Fruit fly (Drosophila melanogaster) whole organism, embryonic: ENCODE data around the gene CG15894.

ENCODE experiments used
- Aef1 ChIP-seq: fragments of 200-800 bp; sonication (Bioruptor generic); IDR thresholded peaks from 3 replicates; pipeline ENCODE4 v1.3.6; 2022; ENCODE audit warnings: missing biosample characterization, missing genetic modification characterization
- Asciz ChIP-seq: fragments of 200-800 bp; sonication (Bioruptor generic); optimal IDR thresholded peaks from 2 replicates; lab custom pipeline; 2017; ENCODE audit warnings: missing biosample characterization, mild to moderate bottlenecking, missing genetic modification characterization, missing genetic modification reagents
- Bgb ChIP-seq: fragments of 200-800 bp; sonication (Bioruptor generic); IDR thresholded peaks from 2 replicates; pipeline ENCODE4 v1.3.6; 2022; ENCODE audit warnings: missing biosample characterization, missing genetic modification characterization; ENCODE audit not compliant: partially characterized antibody
- Blimp-1 ChIP-seq: fragments of 200-800 bp; sonication (Bioruptor generic); optimal IDR thresholded peaks from 3 replicates; lab custom pipeline; 2018; ENCODE audit warnings: missing biosample characterization, missing genetic modification characterization, mild to moderate bottlenecking, moderate library complexity, missing genetic modification reagents
- CG10431 ChIP-seq: fragments of 200-800 bp; sonication (Bioruptor generic); optimal IDR thresholded peaks from 3 replicates; lab custom pipeline; 2018; ENCODE audit warnings: missing biosample characterization, mild to moderate bottlenecking, missing genetic modification characterization
- CG10543 ChIP-seq: fragments of 200-800 bp; sonication (Bioruptor generic); optimal IDR thresholded peaks from 3 replicates; lab custom pipeline; 2017; ENCODE audit warnings: missing biosample characterization, mild to moderate bottlenecking, missing genetic modification characterization, moderate library complexity
- CG11695 ChIP-seq: fragments of 200-800 bp; sonication (Bioruptor generic); IDR thresholded peaks from 3 replicates; pipeline ENCODE4 v1.3.6; 2022; ENCODE audit warnings: missing biosample characterization, missing genetic modification characterization
- CG11723 ChIP-seq: fragments of 200-800 bp; sonication (Bioruptor generic); optimal IDR thresholded peaks from 2 replicates; lab custom pipeline; 2017; ENCODE audit warnings: missing biosample characterization, mild to moderate bottlenecking, missing genetic modification characterization
- CG12744 ChIP-seq: fragments of 200-800 bp; sonication (Bioruptor generic); optimal IDR thresholded peaks from 2 replicates; lab custom pipeline; 2016; ENCODE audit warnings: missing biosample characterization, missing genetic modification characterization
- CG14860 ChIP-seq: fragments of 200-800 bp; sonication (Bioruptor generic); IDR thresholded peaks from 3 replicates; pipeline ENCODE4 v1.3.6; 2022; ENCODE audit warnings: missing biosample characterization, missing genetic modification characterization; ENCODE audit not compliant: partially characterized antibody
- CG17186 ChIP-seq: fragments of 200-800 bp; sonication (Bioruptor generic); optimal IDR thresholded peaks from 3 replicates; lab custom pipeline; 2017; ENCODE audit warnings: missing biosample characterization, missing genetic modification reagents, missing genetic modification characterization
- CG18476 ChIP-seq: fragments of 200-800 bp; sonication (Bioruptor generic); optimal IDR thresholded peaks from 2 replicates; lab custom pipeline; 2016; ENCODE audit warnings: missing biosample characterization, mild to moderate bottlenecking, missing genetic modification characterization
- CG31365 ChIP-seq: fragments of 200-800 bp; sonication (Bioruptor generic); optimal IDR thresholded peaks from 2 replicates; lab custom pipeline; 2018; ENCODE audit warnings: missing biosample characterization, mild to moderate bottlenecking, missing genetic modification characterization
- CG42726 ChIP-seq: fragments of 200-800 bp; sonication (Bioruptor generic); IDR thresholded peaks from 2 replicates; pipeline ENCODE4 v1.3.6; 2022; ENCODE audit warnings: missing biosample characterization, missing genetic modification characterization; ENCODE audit not compliant: partially characterized antibody
- CG5953 ChIP-seq: fragments of 200-800 bp; sonication (Bioruptor generic); IDR thresholded peaks from 2 replicates; pipeline ENCODE4 v1.3.6; 2022; ENCODE audit warnings: missing biosample characterization, missing genetic modification characterization
- CG6254 ChIP-seq: fragments of 200-800 bp; sonication (Bioruptor generic); optimal IDR thresholded peaks from 3 replicates; lab custom pipeline; 2017; ENCODE audit warnings: mild to moderate bottlenecking, missing biosample characterization, missing genetic modification reagents, missing genetic modification characterization
- CG6654 ChIP-seq: fragments of 200-800 bp; sonication (Bioruptor generic); optimal IDR thresholded peaks from 2 replicates; lab custom pipeline; 2017; ENCODE audit warnings: missing biosample characterization, mild to moderate bottlenecking, missing genetic modification characterization
- CG7357 ChIP-seq: fragments of 200-800 bp; sonication (Bioruptor generic); IDR thresholded peaks from 3 replicates; pipeline ENCODE4 v1.3.6; 2022; ENCODE audit warnings: missing biosample characterization, missing genetic modification characterization
- CG7963 ChIP-seq: fragments of 200-800 bp; sonication (Bioruptor generic); IDR thresholded peaks from 3 replicates; pipeline ENCODE4 v1.3.6; 2022; ENCODE audit warnings: missing biosample characterization, missing genetic modification characterization; ENCODE audit not compliant: partially characterized antibody
- CG8290 ChIP-seq, 3 experiments: fragments of 200-800 bp; sonication (Bioruptor generic); optimal IDR thresholded peaks; 2 replicates each; lab custom pipeline; 2016 to 2019; ENCODE audit warnings: missing biosample characterization in 3 of 3, missing genetic modification characterization in 3 of 3, mild to moderate bottlenecking in 2 of 3, moderate library complexity in 1 of 3
- CG8924 ChIP-seq: fragments of 200-800 bp; optimal IDR thresholded peaks from 3 replicates; lab custom pipeline; 2019; ENCODE audit warnings: missing biosample characterization, mild to moderate bottlenecking, missing genetic modification characterization, moderate library complexity
- CG9817 ChIP-seq: fragments of 200-800 bp; sonication (Bioruptor generic); optimal IDR thresholded peaks from 2 replicates; lab custom pipeline; 2018; ENCODE audit warnings: missing biosample characterization, mild to moderate bottlenecking, missing genetic modification characterization, moderate library complexity
- CTCF ChIP-seq: fragments of 200-800 bp; sonication (Bioruptor generic); optimal IDR thresholded peaks from 2 replicates; lab custom pipeline; 2017; ENCODE audit warnings: missing biosample characterization, mild to moderate bottlenecking, missing genetic modification characterization, moderate library complexity
- Dbx ChIP-seq: fragments of 200-800 bp; sonication (Bioruptor generic); IDR thresholded peaks from 3 replicates; pipeline ENCODE4 v1.3.6; 2022; ENCODE audit warnings: missing biosample characterization, missing genetic modification characterization
- Dip2 ChIP-seq: fragments of 200-800 bp; sonication (Bioruptor generic); IDR thresholded peaks from 2 replicates; pipeline ENCODE4 v1.3.6; 2022; ENCODE audit warnings: missing biosample characterization, missing genetic modification characterization
- Ets65A ChIP-seq: fragments of 200-800 bp; sonication (Bioruptor generic); peaks from one replicate; lab custom pipeline; 2016; ENCODE audit warnings: missing biosample characterization, missing genetic modification characterization
- Ets97D ChIP-seq: fragments of 200-800 bp; sonication (Bioruptor generic); optimal IDR thresholded peaks from 3 replicates; lab custom pipeline; 2016; ENCODE audit warnings: missing biosample characterization, missing genetic modification characterization
- Mrtf ChIP-seq: fragments of 200-800 bp; sonication (Bioruptor generic); IDR thresholded peaks from 3 replicates; pipeline ENCODE4 v1.3.6; 2022; ENCODE audit warnings: missing biosample characterization, missing genetic modification characterization
- Neu2 ChIP-seq: fragments of 200-800 bp; sonication (Bioruptor generic); optimal IDR thresholded peaks from 3 replicates; lab custom pipeline; 2016; ENCODE audit warnings: missing biosample characterization, missing genetic modification characterization, borderline replicate concordance
- Sry-β ChIP-seq: fragments of 200-800 bp; sonication (Bioruptor generic); optimal IDR thresholded peaks from 2 replicates; lab custom pipeline; 2018; ENCODE audit warnings: missing biosample characterization, mild to moderate bottlenecking, missing genetic modification characterization, moderate library complexity
- Taf1 ChIP-seq: fragments of 200-800 bp; sonication (Bioruptor generic); IDR thresholded peaks from 2 replicates; pipeline ENCODE4 v1.3.6; 2022; ENCODE audit warnings: missing biosample characterization, missing genetic modification characterization
- ab ChIP-seq: fragments of 200-800 bp; sonication (Bioruptor generic); optimal IDR thresholded peaks from 2 replicates; lab custom pipeline; 2016; ENCODE audit warnings: missing biosample characterization, missing genetic modification characterization
- bcd ChIP-seq: fragments of 200-800 bp; sonication (Bioruptor generic); optimal IDR thresholded peaks from 2 replicates; lab custom pipeline; 2017; ENCODE audit warnings: missing biosample characterization, mild to moderate bottlenecking, missing genetic modification characterization
- btn ChIP-seq: fragments of 200-800 bp; sonication (Bioruptor generic); optimal IDR thresholded peaks from 2 replicates; lab custom pipeline; 2016; ENCODE audit warnings: missing biosample characterization, missing genetic modification characterization
- ci ChIP-seq: fragments of 200-800 bp; sonication (Bioruptor generic); IDR thresholded peaks from 3 replicates; pipeline ENCODE4 v1.3.6; 2022; ENCODE audit warnings: missing biosample characterization, missing genetic modification characterization
- corto ChIP-seq: fragments of 200-800 bp; sonication (Bioruptor generic); optimal IDR thresholded peaks from 2 replicates; lab custom pipeline; 2016; ENCODE audit warnings: missing biosample characterization, mild to moderate bottlenecking, missing genetic modification characterization, moderate library complexity
- disco-r ChIP-seq: fragments of 200-800 bp; sonication (Bioruptor generic); optimal IDR thresholded peaks from 2 replicates; lab custom pipeline; 2016; ENCODE audit warnings: missing biosample characterization, missing genetic modification characterization
- fd3F ChIP-seq: fragments of 200-800 bp; sonication (Bioruptor generic); optimal IDR thresholded peaks from 2 replicates; lab custom pipeline; 2018; ENCODE audit warnings: missing biosample characterization, mild to moderate bottlenecking, missing genetic modification characterization, moderate library complexity
- fd96Cb ChIP-seq: fragments of 200-800 bp; sonication (Bioruptor generic); optimal IDR thresholded peaks from 2 replicates; lab custom pipeline; 2018; ENCODE audit warnings: missing biosample characterization, mild to moderate bottlenecking, missing genetic modification characterization, moderate library complexity
- gcm ChIP-seq: fragments of 200-800 bp; sonication (Bioruptor generic); optimal IDR thresholded peaks from 2 replicates; lab custom pipeline; 2019; ENCODE audit warnings: missing biosample characterization, mild to moderate bottlenecking, missing genetic modification characterization, moderate library complexity
- gem ChIP-seq: fragments of 200-800 bp; sonication (Bioruptor generic); optimal IDR thresholded peaks from 2 replicates; lab custom pipeline; 2019; ENCODE audit warnings: missing biosample characterization, mild to moderate bottlenecking, missing genetic modification characterization, moderate library complexity
- her ChIP-seq: fragments of 200-800 bp; sonication (Bioruptor generic); optimal IDR thresholded peaks from 2 replicates; lab custom pipeline; 2016; ENCODE audit warnings: missing biosample characterization, missing genetic modification characterization
- ind ChIP-seq: fragments of 200-800 bp; sonication (Bioruptor generic); optimal IDR thresholded peaks from 3 replicates; lab custom pipeline; 2016; ENCODE audit warnings: missing biosample characterization, missing genetic modification characterization
- luna ChIP-seq: fragments of 200-800 bp; sonication (Bioruptor generic); optimal IDR thresholded peaks from 2 replicates; lab custom pipeline; 2016; ENCODE audit warnings: missing biosample characterization, missing genetic modification characterization
- oc ChIP-seq: fragments of 200-800 bp; sonication (Bioruptor generic); optimal IDR thresholded peaks from 2 replicates; lab custom pipeline; 2018; ENCODE audit warnings: missing biosample characterization, mild to moderate bottlenecking, missing genetic modification characterization, moderate library complexity
- otp ChIP-seq: fragments of 200-800 bp; sonication (Bioruptor generic); IDR thresholded peaks from 3 replicates; pipeline ENCODE4, ENCODE4 v1.3.6; 2022; ENCODE audit warnings: missing biosample characterization, missing genetic modification characterization
- pum ChIP-seq: fragments of 200-800 bp; sonication (Bioruptor generic); optimal IDR thresholded peaks from 2 replicates; lab custom pipeline; 2016; ENCODE audit warnings: missing biosample characterization, missing genetic modification characterization
- tna ChIP-seq: fragments of 200-800 bp; sonication (Bioruptor generic); IDR thresholded peaks from 2 replicates; pipeline ENCODE4 v1.3.6; 2022; ENCODE audit warnings: missing biosample characterization, missing genetic modification characterization; ENCODE audit not compliant: partially characterized antibody
- wdn ChIP-seq: fragments of 200-800 bp; sonication (Bioruptor generic); IDR thresholded peaks from 2 replicates; pipeline ENCODE4 v1.3.6; 2022; ENCODE audit warnings: missing biosample characterization, missing genetic modification characterization
- wek ChIP-seq: fragments of 200-800 bp; sonication (Bioruptor generic); optimal IDR thresholded peaks from 3 replicates; lab custom pipeline; 2018; ENCODE audit warnings: missing biosample characterization, mild to moderate bottlenecking, missing genetic modification characterization, moderate library complexity

The CG15894 gene

DNA sequence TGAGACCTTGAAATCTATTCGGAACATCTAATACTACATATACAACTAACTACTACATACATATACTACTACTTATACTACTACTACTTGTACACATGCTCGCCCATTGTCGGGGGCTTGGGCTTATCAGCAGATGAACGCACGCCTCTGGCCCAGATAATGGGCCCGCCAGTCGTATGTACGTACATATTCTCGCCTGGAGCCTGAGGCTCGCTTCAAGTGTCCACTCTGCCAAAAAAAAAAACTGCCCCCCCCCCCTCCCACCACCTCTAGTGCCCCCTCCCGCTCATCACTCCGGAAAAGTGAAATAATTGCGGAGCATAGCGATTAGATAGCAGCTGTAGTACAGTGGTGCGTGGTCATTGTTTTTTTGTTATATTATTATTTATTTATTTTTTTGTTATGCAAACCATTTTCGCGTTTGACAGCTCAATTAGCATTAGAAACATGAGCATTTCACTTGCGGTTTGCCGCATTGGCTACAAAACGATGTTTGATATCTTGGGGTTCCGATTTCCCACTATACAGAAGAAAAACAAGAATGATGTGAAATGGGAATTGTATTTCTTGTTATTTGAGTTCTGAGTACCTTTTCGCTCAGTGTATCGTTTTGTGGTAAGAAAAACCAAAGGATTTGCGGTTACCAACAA is 47.9 kb downstream of the CG15894 start (continued):
- TF ChIP-seq Ets97D: no peak
- no peak for TF ChIP-seq CTCF (GFP tag; lab: Kevin White, UChicago)
- TF ChIP-seq Blimp-1 (GFP tag; lab: Kevin White, UChicago): no peak
- TF ChIP-seq CG17186 (GFP tag; lab: Kevin White, UChicago): no peak
- TF ChIP-seq fd96Cb: no peak
- peak; percentile 50 for TF ChIP-seq gem
- TF ChIP-seq Dip2 (GFP tag; lab: Robert Waterston, UW): no peak
- no peak for TF ChIP-seq CG7357 (GFP tag; lab: Robert Waterston, UW)
- TF ChIP-seq Neu2: no peak
- TF ChIP-seq CG8290 (GFP tag; optimal IDR thresholded peaks at IDR 0.05; lab: Kevin White, UChicago): no peak
- no peak for TF ChIP-seq CG8290 (tag; optimal IDR thresholded peaks at IDR 0.05; lab: Kevin White, UChicago)
- no peak for TF ChIP-seq CG6254 (GFP tag; lab: Kevin White, UChicago)
- no peak for TF ChIP-seq Bgb
- no peak for TF ChIP-seq pum (GFP tag; lab: Kevin White, UChicago)
- peak; percentile 12 for TF ChIP-seq ind (GFP tag; lab: Kevin White, UChicago)
- TF ChIP-seq Aef1 (GFP tag; lab: Robert Waterston, UW): no peak
- no peak for TF ChIP-seq CG7963 (GFP tag; lab: Robert Waterston, UW)
- no peak for TF ChIP-seq ab
- TF ChIP-seq ci (GFP tag; lab: Robert Waterston, UW): no peak
- TF ChIP-seq tna (GFP tag; lab: Robert Waterston, UW): no peak
- TF ChIP-seq CG12744: no peak
- TF ChIP-seq CG31365 (tag; lab: Kevin White, UChicago): no peak
- TF ChIP-seq Asciz (GFP tag; lab: Kevin White, UChicago): no peak
- TF ChIP-seq CG18476 (GFP tag; lab: Kevin White, UChicago): no peak
- TF ChIP-seq CG42726 (GFP tag; lab: Robert Waterston, UW): no peak
- TF ChIP-seq luna (GFP tag; lab: Kevin White, UChicago): no peak
- TF ChIP-seq CG11723: no peak
- no peak for TF ChIP-seq oc (tag; lab: Kevin White, UChicago)
- TF ChIP-seq btn: no peak
- TF ChIP-seq Sry-β (GFP tag; lab: Kevin White, UChicago): no peak
- no peak for TF ChIP-seq Ets65A
- TF ChIP-seq Taf1: no peak
- no peak for TF ChIP-seq corto (GFP tag; lab: Kevin White, UChicago)
- no peak for TF ChIP-seq CG6654 (GFP tag; lab: Kevin White, UChicago)
- no peak for TF ChIP-seq wdn
- TF ChIP-seq otp: no peak
- no peak for TF ChIP-seq CG11695 (GFP tag; lab: Robert Waterston, UW)
- TF ChIP-seq gcm (GFP tag; lab: Kevin White, UChicago): no peak
- no peak for TF ChIP-seq Mrtf (GFP tag; lab: Robert Waterston, UW)
- TF ChIP-seq disco-r: no peak
- no peak for TF ChIP-seq wek (GFP tag; lab: Kevin White, UChicago)
- TF ChIP-seq Dbx (GFP tag; lab: Robert Waterston, UW): 0 out of 3 replicates have a peak, but pooled peaks have one; percentile 15
- no peak for TF ChIP-seq bcd (GFP tag; lab: Kevin White, UChicago)
- TF ChIP-seq her: no peak
- TF ChIP-seq CG8924 (tag; lab: Kevin White, UChicago): no peak
- no peak for TF ChIP-seq CG14860 (GFP tag; lab: Robert Waterston, UW)
- TF ChIP-seq CG5953 (GFP tag; lab: Robert Waterston, UW): no peak
- TF ChIP-seq CG10543 (GFP tag; lab: Kevin White, UChicago): peak; percentile 95
- no peak for TF ChIP-seq CG9817 (tag; lab: Kevin White, UChicago)
- peak; percentile 7 for TF ChIP-seq fd3F (GFP tag; lab: Kevin White, UChicago)
- no peak for TF ChIP-seq CG10431
